Worm (Caenorhabditis elegans) whole organism, young adult: Measurements from ENCODE around the gene C01G12.3.

Experiments used
- B0336.3 ChIP-seq: fragments of 200-800 bp; sonication (Bioruptor generic); IDR thresholded peaks from 2 replicates; pipeline ENCODE4 v1.3.6; 2022; ENCODE audit warnings: missing genetic modification characterization, missing compliant biosample characterization
- F22D6.2 ChIP-seq: sonication (generic microtip); optimal IDR thresholded peaks from 2 replicates; lab custom pipeline; 2016; ENCODE audit warnings: mild to moderate bottlenecking, missing genetic modification characterization, missing compliant biosample characterization
- F23B12.7 ChIP-seq: sonication (generic microtip); optimal IDR thresholded peaks from 2 replicates; lab custom pipeline; 2017; ENCODE audit warnings: missing genetic modification characterization, mild to moderate bottlenecking, missing compliant biosample characterization, antibody characterized with exemption, moderate library complexity; ENCODE audit not compliant: insufficient read depth
- F33H1.4 ChIP-seq: fragments of 200-800 bp; sonication (Bioruptor generic); IDR thresholded peaks from 2 replicates; pipeline ENCODE4 v1.3.6; 2022; ENCODE audit warnings: missing genetic modification reagents, missing genetic modification characterization, missing compliant biosample characterization
- F39B2.1 ChIP-seq: fragments of 200-800 bp; sonication (Bioruptor generic); IDR thresholded peaks from 2 replicates; pipeline ENCODE4 v1.3.6; 2022; ENCODE audit warnings: missing genetic modification reagents, missing genetic modification characterization, missing compliant biosample characterization
- F57C9.4 ChIP-seq: sonication (generic microtip); optimal IDR thresholded peaks from 2 replicates; lab custom pipeline; 2017; ENCODE audit warnings: mild to moderate bottlenecking, missing genetic modification characterization, missing compliant biosample characterization
- K11D2.4 ChIP-seq: fragments of 200-800 bp; sonication (Bioruptor generic); IDR thresholded peaks from 2 replicates; pipeline ENCODE4 v1.3.6; 2022; ENCODE audit warnings: missing genetic modification reagents, missing genetic modification characterization, missing compliant biosample characterization
- ama-1 ChIP-seq, 3 experiments: fragments of 150-350 bp in 1 of 3; sonication (generic microtip) in 2 of 3; optimal IDR thresholded peaks; 2 replicates each; lab custom pipeline; 2014 to 2018; ENCODE audit warnings: missing biosample characterization in 2 of 3, missing genetic modification characterization in 2 of 3, missing genetic modification reagents in 2 of 3
- aptf-2 ChIP-seq: fragments of 200-800 bp; sonication (Bioruptor generic); conservative IDR thresholded peaks from 2 replicates; pipeline ENCODE4 v1.3.6; 2022; ENCODE audit warnings: missing genetic modification reagents, missing genetic modification characterization, missing compliant biosample characterization
- atf-7 ChIP-seq: sonication (generic microtip); optimal IDR thresholded peaks from 2 replicates; lab custom pipeline; 2017; ENCODE audit warnings: mild to moderate bottlenecking, missing genetic modification characterization, missing compliant biosample characterization
- attf-3 ChIP-seq: fragments of 200-800 bp; sonication (Bioruptor generic); conservative IDR thresholded peaks from 2 replicates; pipeline ENCODE4 v1.3.6; 2022; ENCODE audit warnings: missing genetic modification reagents, missing genetic modification characterization, missing compliant biosample characterization
- attf-5 ChIP-seq: fragments of 200-800 bp; sonication (Bioruptor generic); optimal IDR thresholded peaks from 2 replicates; lab custom pipeline; 2018; ENCODE audit warnings: mild to moderate bottlenecking, missing genetic modification characterization, missing compliant biosample characterization
- attf-6 ChIP-seq: fragments of 200-800 bp; sonication (Bioruptor generic); IDR thresholded peaks from 2 replicates; pipeline ENCODE4 v1.3.6; 2022; ENCODE audit warnings: missing genetic modification reagents, missing genetic modification characterization, missing compliant biosample characterization
- cebp-1 ChIP-seq, 2 experiments: fragments of 200-800 bp in 1 of 2; sonication (Bioruptor generic) in 1 of 2; sonication (generic microtip) in 1 of 2; IDR thresholded peaks in 1 of 2; optimal IDR thresholded peaks in 1 of 2; 2 replicates each; pipeline versions ENCODE4 v1.3.6 to Lab custom; 2017 to 2022; ENCODE audit warnings: missing compliant biosample characterization in 2 of 2, missing genetic modification characterization in 2 of 2, mild to moderate bottlenecking in 1 of 2, missing genetic modification reagents in 1 of 2, moderate library complexity in 1 of 2
- ceh-27 ChIP-seq: fragments of 200-800 bp; sonication (Bioruptor generic); optimal IDR thresholded peaks from 2 replicates; lab custom pipeline; 2018; ENCODE audit warnings: mild to moderate bottlenecking, missing genetic modification characterization, moderate library complexity, missing compliant biosample characterization
- ceh-58 ChIP-seq: fragments of 200-800 bp; sonication (Bioruptor generic); IDR thresholded peaks from 2 replicates; pipeline ENCODE4 v1.3.6; 2022; ENCODE audit warnings: missing genetic modification characterization, missing compliant biosample characterization
- chd-7 ChIP-seq: sonication (generic microtip); optimal IDR thresholded peaks from 2 replicates; lab custom pipeline; 2016; ENCODE audit warnings: mild to moderate bottlenecking, missing genetic modification characterization, moderate library complexity, missing compliant biosample characterization
- dpl-1 ChIP-seq: fragments of 150-350 bp; optimal IDR thresholded peaks from 2 replicates; lab custom pipeline; 2014; ENCODE audit warnings: missing biosample characterization, missing genetic modification reagents, missing genetic modification characterization
- egl-44 ChIP-seq: fragments of 200-800 bp; sonication (Bioruptor generic); IDR thresholded peaks from 2 replicates; pipeline ENCODE4 v1.3.6; 2022; ENCODE audit warnings: missing genetic modification reagents, missing genetic modification characterization, missing compliant biosample characterization
- egrh-3 ChIP-seq: fragments of 200-800 bp; sonication (Bioruptor generic); IDR thresholded peaks from 2 replicates; pipeline ENCODE4 v1.3.6; 2022; ENCODE audit warnings: missing genetic modification reagents, missing genetic modification characterization, missing compliant biosample characterization
- ekl-4 ChIP-seq: fragments of 200-800 bp; sonication (Bioruptor generic); IDR thresholded peaks from 2 replicates; pipeline ENCODE4 v1.3.6; 2022; ENCODE audit warnings: missing genetic modification reagents, missing genetic modification characterization, missing compliant biosample characterization
- hmg-1.2 ChIP-seq: fragments of 200-800 bp; sonication (Bioruptor generic); IDR thresholded peaks from 2 replicates; pipeline ENCODE4 v1.3.6; 2022; ENCODE audit warnings: missing genetic modification reagents, missing genetic modification characterization, missing compliant biosample characterization
- hsf-1 ChIP-seq: fragments of 200-800 bp; sonication (Bioruptor generic); IDR thresholded peaks from 2 replicates; pipeline ENCODE4 v1.3.6; 2022; ENCODE audit warnings: missing genetic modification reagents, missing genetic modification characterization, missing compliant biosample characterization
- let-526 ChIP-seq: fragments of 200-800 bp; sonication (Bioruptor generic); IDR thresholded peaks from 2 replicates; pipeline ENCODE4 v1.3.6; 2022; ENCODE audit warnings: missing genetic modification reagents, missing genetic modification characterization, missing compliant biosample characterization
- let-607 ChIP-seq, 2 experiments: fragments of 200-800 bp in 1 of 2; sonication (Bioruptor generic) in 1 of 2; sonication (generic microtip) in 1 of 2; optimal IDR thresholded peaks; 2 replicates each; lab custom pipeline; 2016 to 2018; ENCODE audit warnings: mild to moderate bottlenecking in 2 of 2, missing compliant biosample characterization in 2 of 2, missing genetic modification characterization in 2 of 2, moderate library complexity in 2 of 2, missing genotype in 1 of 2
- lin-35 ChIP-seq, 3 experiments: fragments of 150-350 bp in 2 of 3; sonication (generic microtip) in 1 of 3; optimal IDR thresholded peaks; 2 replicates each; lab custom pipeline; 2014 to 2018; ENCODE audit warnings: missing biosample characterization in 3 of 3, missing genetic modification characterization in 3 of 3, missing genetic modification reagents in 3 of 3
- lin-54 ChIP-seq: fragments of 200-800 bp; sonication (Bioruptor generic); optimal IDR thresholded peaks from 2 replicates; lab custom pipeline; 2018; ENCODE audit warnings: mild to moderate bottlenecking, missing genetic modification characterization, missing compliant biosample characterization
- madf-10 ChIP-seq: sonication (generic microtip); optimal IDR thresholded peaks from 2 replicates; lab custom pipeline; 2016; ENCODE audit warnings: mild to moderate bottlenecking, missing genetic modification characterization, missing compliant biosample characterization
- mel-28 ChIP-seq: sonication (generic microtip); optimal IDR thresholded peaks from 2 replicates; lab custom pipeline; 2016; ENCODE audit warnings: borderline replicate concordance, mild to moderate bottlenecking, missing genetic modification characterization, missing compliant biosample characterization
- mxl-1 ChIP-seq: sonication (generic microtip); optimal IDR thresholded peaks from 2 replicates; lab custom pipeline; 2016; ENCODE audit warnings: missing genetic modification characterization, missing compliant biosample characterization
- nfyb-1 ChIP-seq: fragments of 200-800 bp; sonication (Bioruptor generic); IDR thresholded peaks from 2 replicates; pipeline ENCODE4 v1.3.6; 2022; ENCODE audit warnings: missing genetic modification reagents, missing genetic modification characterization, missing compliant biosample characterization
- nhr-120 ChIP-seq: fragments of 200-800 bp; sonication (Bioruptor generic); IDR thresholded peaks from 2 replicates; pipeline ENCODE4 v1.3.6; 2022; ENCODE audit warnings: missing genetic modification characterization, missing compliant biosample characterization
- nhr-80 ChIP-seq: sonication (generic microtip); optimal IDR thresholded peaks from 2 replicates; lab custom pipeline; 2016; ENCODE audit warnings: missing genetic modification characterization, missing compliant biosample characterization
- pha-4 ChIP-seq: fragments of 150-350 bp; sonication (generic microtip); optimal IDR thresholded peaks from 2 replicates; lab custom pipeline; 2014; ENCODE audit warnings: missing biosample characterization, missing genetic modification reagents, missing genetic modification characterization
- snpc-1.3 ChIP-seq: sonication (generic microtip); optimal IDR thresholded peaks from 2 replicates; lab custom pipeline; 2017; ENCODE audit warnings: missing genetic modification characterization, mild to moderate bottlenecking, missing compliant biosample characterization, antibody characterized with exemption, moderate library complexity, missing genotype, missing genetic modification reagents; ENCODE audit not compliant: insufficient read depth
- somi-1 ChIP-seq: fragments of 200-800 bp; sonication (Bioruptor generic); optimal IDR thresholded peaks from 2 replicates; lab custom pipeline; 2018; ENCODE audit warnings: mild to moderate bottlenecking, missing genetic modification characterization, missing compliant biosample characterization
- sptf-2 ChIP-seq: fragments of 200-800 bp; sonication (Bioruptor generic); optimal IDR thresholded peaks from 2 replicates; lab custom pipeline; 2018; ENCODE audit warnings: mild to moderate bottlenecking, missing genetic modification characterization, missing compliant biosample characterization
- tbp1 ChIP-seq: fragments of 200-800 bp; sonication (Bioruptor generic); optimal IDR thresholded peaks from 2 replicates; lab custom pipeline; 2018; ENCODE audit warnings: mild to moderate bottlenecking, missing genetic modification characterization, missing compliant biosample characterization
- tlf-1 ChIP-seq: fragments of 200-800 bp; sonication (Bioruptor generic); optimal IDR thresholded peaks from 2 replicates; lab custom pipeline; 2018; ENCODE audit warnings: mild to moderate bottlenecking, missing genetic modification characterization, missing compliant biosample characterization
- ztf-18 ChIP-seq: sonication (generic microtip); optimal IDR thresholded peaks from 2 replicates; lab custom pipeline; 2016; ENCODE audit warnings: missing genotype, mild to moderate bottlenecking, missing genetic modification characterization, missing compliant biosample characterization
- ztf-25 ChIP-seq: fragments of 200-800 bp; sonication (Bioruptor generic); IDR thresholded peaks from 2 replicates; pipeline ENCODE4 v1.3.6; 2022; ENCODE audit warnings: missing genetic modification reagents, missing genetic modification characterization, missing compliant biosample characterization
- ztf-3 ChIP-seq: fragments of 200-800 bp; sonication (Bioruptor generic); optimal IDR thresholded peaks from 2 replicates; lab custom pipeline; 2018; ENCODE audit warnings: mild to moderate bottlenecking, missing genetic modification characterization, missing compliant biosample characterization

Gene C01G12.3

ce11 chrII:14599933-14600630, 18.0 kb upstream of the C01G12.3 start (continued):
- TF ChIP-seq ztf-25 (no peak), ztf-3 (GFP tag; lab: Kevin White, UChicago) (peak; percentile 32), ceh-27 (GFP tag; lab: Kevin White, UChicago) (no peak), F57C9.4 (no peak), ceh-58 (GFP tag; lab: Robert Waterston, UW) (no peak), K11D2.4 (no peak), pha-4 (tag; lab: Kevin White, UChicago) (no peak), madf-10 (no peak), F33H1.4 (GFP tag; lab: Robert Waterston, UW) (no peak), aptf-2 (GFP tag; lab: Robert Waterston, UW) (no peak), F22D6.2 (tag; lab: Kevin White, UChicago) (no peak)

- peak; percentile 20; the same call in 1 of the 2 replicates for TF ChIP-seq hmg-1.2 (GFP tag; lab: Robert Waterston, UW)
- TF ChIP-seq F33H1.4 (GFP tag; lab: Robert Waterston, UW) = no peak
- TF ChIP-seq egrh-3 = no peak
- TF ChIP-seq ama-1 (optimal IDR thresholded peaks at IDR 0.05; lab: Kevin White, UChicago) = peak; percentile 72
- TF ChIP-seq ama-1 (GFP tag; optimal IDR thresholded peaks at IDR 0.05; lab: Kevin White, UChicago) = no peak
These were observed 17.3 kb upstream of the C01G12.3 start for ce11 chrII:14599284-14599862.

- TF ChIP-seq let-526 (GFP tag; lab: Robert Waterston, UW) (peak; percentile 31; the same call in 1 of the 2 replicates), attf-6 (GFP tag; lab: Robert Waterston, UW) (no peak), chd-7 (tag; lab: Kevin White, UChicago) (peak; percentile 46), lin-35 (GFP tag; optimal IDR thresholded peaks at IDR 0.05; lab: Kevin White, UChicago) (no peak), K11D2.4 (peak; percentile 54; the same call in 1 of the 2 replicates), nhr-80 (tag; lab: Kevin White, UChicago) (peak; percentile 36), nfyb-1 (peak; percentile 54; the same call in 1 of the 2 replicates), snpc-1.3 (no peak), cebp-1 (GFP tag; IDR thresholded peaks at IDR 0.05; lab: Robert Waterston, UW) (no peak), cebp-1 (tag; optimal IDR thresholded peaks at IDR 0.05; lab: Kevin White, UChicago) (peak; percentile 63), somi-1 (GFP tag; lab: Kevin White, UChicago) (peak; percentile 28), tlf-1 (GFP tag; lab: Kevin White, UChicago) (peak; percentile 29), attf-5 (peak; percentile 4), hsf-1 (peak; percentile 83), B0336.3 (GFP tag; lab: Robert Waterston, UW) (peak; percentile 84), hmg-1.2 (GFP tag; lab: Robert Waterston, UW) (peak; percentile 16; the same call in 1 of the 2 replicates), tbp1 (GFP tag; lab: Kevin White, UChicago) (peak; percentile 52), dpl-1 (GFP tag; lab: Kevin White, UChicago) (no peak), sptf-2 (GFP tag; lab: Kevin White, UChicago) (no peak), ekl-4 (GFP tag; lab: Robert Waterston, UW) (no peak), attf-3 (GFP tag; lab: Robert Waterston, UW) (no peak), egl-44 (GFP tag; lab: Robert Waterston, UW) (no peak), F39B2.1 (GFP tag; lab: Robert Waterston, UW) (no peak), mel-28 (tag; lab: Kevin White, UChicago) (no peak), nhr-120 (GFP tag; lab: Robert Waterston, UW) (no peak), lin-54 (GFP tag; lab: Kevin White, UChicago) (peak; percentile 40), F23B12.7 (peak; percentile 6), let-607 (tag; optimal IDR thresholded peaks at IDR 0.05; lab: Kevin White, UChicago) (peak in 1 of 2 experiments; percentile 36), ztf-18 (no peak), atf-7 (tag; lab: Kevin White, UChicago) (peak; percentile 66), mxl-1 (tag; lab: Kevin White, UChicago) (no peak)
These were observed 16.3 kb upstream of the C01G12.3 start for ce11 chrII:14598367-14598766.
